Fruit fly (Drosophila melanogaster) whole organism, embryonic: ENCODE data around the gene Srg3.
A peak's percentile ranks its signal among the peaks of the same experiment; 100 is the strongest.

Source experiments
- Atf6 ChIP-seq: fragments of 200-800 bp; sonication (Bioruptor generic); IDR thresholded peaks from 2 replicates; pipeline ENCODE4 v1.3.6; 2022; ENCODE audit warnings: missing biosample characterization, missing genetic modification characterization
- CG10147 ChIP-seq: fragments of 200-800 bp; sonication (Bioruptor generic); optimal IDR thresholded peaks from 2 replicates; lab custom pipeline; 2019; ENCODE audit warnings: missing biosample characterization, mild to moderate bottlenecking, missing genetic modification characterization, moderate library complexity
- CG10366 ChIP-seq: fragments of 200-800 bp; sonication (Bioruptor generic); IDR thresholded peaks from 2 replicates; pipeline ENCODE4 v1.3.6; 2022; ENCODE audit warnings: missing biosample characterization, missing genetic modification characterization
- CG11456 ChIP-seq: fragments of 200-800 bp; sonication (Bioruptor generic); IDR thresholded peaks from 3 replicates; pipeline ENCODE4 v1.3.6; 2022; ENCODE audit warnings: missing biosample characterization, missing genetic modification characterization
- CG12299 ChIP-seq: fragments of 200-800 bp; sonication (Bioruptor generic); optimal IDR thresholded peaks from 2 replicates; lab custom pipeline; 2018; ENCODE audit warnings: missing biosample characterization, mild to moderate bottlenecking, missing genetic modification characterization
- CG12659 ChIP-seq: fragments of 200-800 bp; sonication (Bioruptor generic); optimal IDR thresholded peaks from 3 replicates; lab custom pipeline; 2017; ENCODE audit warnings: mild to moderate bottlenecking, missing biosample characterization, missing genetic modification reagents, missing genetic modification characterization
- CG13287 ChIP-seq: fragments of 200-800 bp; sonication (Bioruptor generic); IDR thresholded peaks from 2 replicates; pipeline ENCODE4 v1.3.6; 2022; ENCODE audit warnings: missing biosample characterization, missing genetic modification characterization; ENCODE audit not compliant: partially characterized antibody
- CG13424 ChIP-seq: fragments of 200-800 bp; sonication (Bioruptor generic); optimal IDR thresholded peaks from 2 replicates; lab custom pipeline; 2019; ENCODE audit warnings: missing biosample characterization, mild to moderate bottlenecking, missing genetic modification characterization, moderate library complexity
- CG15514 ChIP-seq: fragments of 200-800 bp; sonication (Bioruptor generic); optimal IDR thresholded peaks from 3 replicates; lab custom pipeline; 2017; ENCODE audit warnings: missing biosample characterization, missing genetic modification characterization, mild to moderate bottlenecking, moderate library complexity, missing genetic modification reagents
- CG15696 ChIP-seq: fragments of 200-800 bp; sonication (Bioruptor generic); optimal IDR thresholded peaks from 2 replicates; lab custom pipeline; 2019; ENCODE audit warnings: missing biosample characterization, mild to moderate bottlenecking, missing genetic modification characterization, moderate library complexity
- CG1603 ChIP-seq: fragments of 200-800 bp; sonication (Bioruptor generic); optimal IDR thresholded peaks from 2 replicates; lab custom pipeline; 2019; ENCODE audit warnings: missing biosample characterization, mild to moderate bottlenecking, missing genetic modification characterization, moderate library complexity
- CG16863 ChIP-seq: fragments of 200-800 bp; sonication (Bioruptor generic); optimal IDR thresholded peaks from 3 replicates; lab custom pipeline; 2016; ENCODE audit warnings: missing biosample characterization, missing genetic modification characterization
- CG17328 ChIP-seq: fragments of 200-800 bp; sonication (Bioruptor generic); IDR thresholded peaks from 2 replicates; pipeline ENCODE4 v1.3.6; 2022; ENCODE audit warnings: missing biosample characterization, missing genetic modification characterization
- CG2129 ChIP-seq: fragments of 200-800 bp; sonication (Bioruptor generic); IDR thresholded peaks from 2 replicates; pipeline ENCODE4 v1.3.6; 2022; ENCODE audit warnings: missing biosample characterization, missing genetic modification characterization; ENCODE audit not compliant: partially characterized antibody
- CG3726 ChIP-seq: fragments of 200-800 bp; sonication (Bioruptor generic); IDR thresholded peaks from 3 replicates; pipeline ENCODE4, ENCODE4 v1.3.6; 2022; ENCODE audit warnings: missing biosample characterization, missing genetic modification characterization
- CG3847 ChIP-seq: fragments of 200-800 bp; sonication (Bioruptor generic); IDR thresholded peaks from 2 replicates; pipeline ENCODE4 v1.3.6; 2022; ENCODE audit warnings: missing biosample characterization, missing genetic modification characterization
- CG3995 ChIP-seq: fragments of 200-800 bp; sonication (Bioruptor generic); optimal IDR thresholded peaks from 3 replicates; lab custom pipeline; 2016; ENCODE audit warnings: missing biosample characterization, missing genetic modification characterization
- CG4617 ChIP-seq: fragments of 200-800 bp; sonication (Bioruptor generic); optimal IDR thresholded peaks from 3 replicates; lab custom pipeline; 2016; ENCODE audit warnings: missing biosample characterization, missing genetic modification characterization, borderline replicate concordance
- CG5953 ChIP-seq: fragments of 200-800 bp; sonication (Bioruptor generic); IDR thresholded peaks from 2 replicates; pipeline ENCODE4 v1.3.6; 2022; ENCODE audit warnings: missing biosample characterization, missing genetic modification characterization
- CG8290 ChIP-seq, 3 experiments: fragments of 200-800 bp; sonication (Bioruptor generic); optimal IDR thresholded peaks; 2 replicates each; lab custom pipeline; 2016 to 2019; ENCODE audit warnings: missing biosample characterization in 3 of 3, missing genetic modification characterization in 3 of 3, mild to moderate bottlenecking in 2 of 3, moderate library complexity in 1 of 3
- CG8924 ChIP-seq: fragments of 200-800 bp; optimal IDR thresholded peaks from 3 replicates; lab custom pipeline; 2019; ENCODE audit warnings: missing biosample characterization, mild to moderate bottlenecking, missing genetic modification characterization, moderate library complexity
- CTCF ChIP-seq: fragments of 200-800 bp; sonication (Bioruptor generic); optimal IDR thresholded peaks from 2 replicates; lab custom pipeline; 2017; ENCODE audit warnings: missing biosample characterization, mild to moderate bottlenecking, missing genetic modification characterization, moderate library complexity
- CkIIα-i1 ChIP-seq: fragments of 200-800 bp; sonication (Bioruptor generic); IDR thresholded peaks from 2 replicates; pipeline ENCODE4 v1.3.6; 2022; ENCODE audit warnings: missing biosample characterization, missing genetic modification characterization
- Dbx ChIP-seq: fragments of 200-800 bp; sonication (Bioruptor generic); IDR thresholded peaks from 3 replicates; pipeline ENCODE4 v1.3.6; 2022; ENCODE audit warnings: missing biosample characterization, missing genetic modification characterization
- Gsc ChIP-seq: fragments of 200-800 bp; sonication (Bioruptor generic); IDR thresholded peaks from 2 replicates; pipeline ENCODE4 v1.3.6; 2022; ENCODE audit warnings: missing biosample characterization, missing genetic modification characterization
- H15 ChIP-seq: fragments of 200-800 bp; sonication (Bioruptor generic); IDR thresholded peaks from 3 replicates; pipeline ENCODE4 v1.3.6; 2022; ENCODE audit warnings: missing biosample characterization, missing genetic modification characterization
- HLH4C ChIP-seq: fragments of 200-800 bp; sonication (Bioruptor generic); IDR thresholded peaks from 3 replicates; pipeline ENCODE4 v1.3.6; 2022; ENCODE audit warnings: missing biosample characterization, missing genetic modification characterization; ENCODE audit not compliant: partially characterized antibody
- Optix ChIP-seq: fragments of 200-800 bp; sonication (Bioruptor generic); IDR thresholded peaks from 3 replicates; pipeline ENCODE4 v1.3.6; 2022; ENCODE audit warnings: missing biosample characterization, missing genetic modification characterization
- Taf1 ChIP-seq: fragments of 200-800 bp; sonication (Bioruptor generic); IDR thresholded peaks from 2 replicates; pipeline ENCODE4 v1.3.6; 2022; ENCODE audit warnings: missing biosample characterization, missing genetic modification characterization
- YL-1 ChIP-seq: fragments of 200-800 bp; sonication (Bioruptor generic); optimal IDR thresholded peaks from 3 replicates; lab custom pipeline; 2017; ENCODE audit warnings: missing biosample characterization, mild to moderate bottlenecking, missing genetic modification characterization
- ab ChIP-seq: fragments of 200-800 bp; sonication (Bioruptor generic); optimal IDR thresholded peaks from 2 replicates; lab custom pipeline; 2016; ENCODE audit warnings: missing biosample characterization, missing genetic modification characterization
- az2 ChIP-seq: fragments of 200-800 bp; sonication (Bioruptor generic); optimal IDR thresholded peaks from 3 replicates; lab custom pipeline; 2016; ENCODE audit warnings: missing biosample characterization, missing genetic modification characterization
- chinmo ChIP-seq: fragments of 200-800 bp; sonication (Bioruptor generic); IDR thresholded peaks from 4 replicates; pipeline ENCODE4 v1.3.6; 2022; ENCODE audit warnings: missing biosample characterization, missing genetic modification characterization; ENCODE audit not compliant: partially characterized antibody
- ewg ChIP-seq: fragments of 200-800 bp; sonication (Bioruptor generic); optimal IDR thresholded peaks from 3 replicates; lab custom pipeline; 2017; ENCODE audit warnings: mild to moderate bottlenecking, missing biosample characterization, missing genetic modification reagents, missing genetic modification characterization
- grau ChIP-seq: fragments of 200-800 bp; optimal IDR thresholded peaks from 3 replicates; lab custom pipeline; 2019; ENCODE audit warnings: missing biosample characterization, mild to moderate bottlenecking, missing genetic modification characterization, moderate library complexity
- gsb-n ChIP-seq: fragments of 200-800 bp; sonication (Bioruptor generic); optimal IDR thresholded peaks from 3 replicates; lab custom pipeline; 2018; ENCODE audit warnings: missing biosample characterization, mild to moderate bottlenecking, missing genetic modification characterization
- hb ChIP-seq: fragments of 200-800 bp; sonication (Bioruptor generic); IDR thresholded peaks from 3 replicates; pipeline ENCODE4 v1.3.6; 2022; ENCODE audit warnings: missing biosample characterization, missing genetic modification characterization; ENCODE audit not compliant: partially characterized antibody
- hkb ChIP-seq, 2 experiments: fragments of 200-800 bp in 1 of 2; fragments of >200 bp in 1 of 2; sonication (Bioruptor generic) in 1 of 2; IDR thresholded peaks in 1 of 2; optimal IDR thresholded peaks in 1 of 2; 2 replicates each; pipeline versions ENCODE4 v1.3.6 to Lab custom; 2017 to 2022; ENCODE audit warnings: missing biosample characterization in 1 of 2, missing genetic modification characterization in 1 of 2
- knrl ChIP-seq: fragments of 200-800 bp; sonication (Bioruptor generic); IDR thresholded peaks from 3 replicates; pipeline ENCODE4 v1.3.6; 2022; ENCODE audit warnings: missing biosample characterization, missing genetic modification characterization; ENCODE audit not compliant: partially characterized antibody
- lab ChIP-seq: fragments of 200-800 bp; sonication (Bioruptor generic); optimal IDR thresholded peaks from 3 replicates; lab custom pipeline; 2017; ENCODE audit warnings: missing biosample characterization, missing genetic modification characterization, mild to moderate bottlenecking, moderate library complexity, missing genetic modification reagents
- lilli ChIP-seq: fragments of 200-800 bp; sonication (Bioruptor generic); optimal IDR thresholded peaks from 3 replicates; lab custom pipeline; 2016; ENCODE audit warnings: missing biosample characterization, missing genetic modification characterization
- mirr ChIP-seq: fragments of 200-800 bp; sonication (Bioruptor generic); optimal IDR thresholded peaks from 3 replicates; lab custom pipeline; 2018; ENCODE audit warnings: missing biosample characterization, mild to moderate bottlenecking, missing genetic modification characterization
- nerfin-2 ChIP-seq: fragments of 200-800 bp; sonication (Bioruptor generic); IDR thresholded peaks from 2 replicates; pipeline ENCODE4 v1.3.6; 2022; ENCODE audit warnings: missing biosample characterization, missing genetic modification characterization; ENCODE audit not compliant: partially characterized antibody
- onecut ChIP-seq: fragments of 200-800 bp; sonication (Bioruptor generic); IDR thresholded peaks from 2 replicates; pipeline ENCODE4 v1.3.6; 2022; ENCODE audit warnings: missing biosample characterization, missing genetic modification characterization
- stwl ChIP-seq: fragments of 200-800 bp; sonication (Bioruptor generic); optimal IDR thresholded peaks from 3 replicates; lab custom pipeline; 2018; ENCODE audit warnings: missing biosample characterization, mild to moderate bottlenecking, missing genetic modification characterization, moderate library complexity
- tap ChIP-seq: fragments of 200-800 bp; optimal IDR thresholded peaks from 3 replicates; lab custom pipeline; 2019; ENCODE audit warnings: missing biosample characterization, mild to moderate bottlenecking, missing genetic modification characterization, moderate library complexity
- trem ChIP-seq: fragments of 200-800 bp; optimal IDR thresholded peaks from 3 replicates; lab custom pipeline; 2019; ENCODE audit warnings: missing biosample characterization, mild to moderate bottlenecking, missing genetic modification characterization, moderate library complexity
- unpg ChIP-seq: fragments of 200-800 bp; sonication (Bioruptor generic); optimal IDR thresholded peaks from 3 replicates; lab custom pipeline; 2018; ENCODE audit warnings: missing biosample characterization, mild to moderate bottlenecking, missing genetic modification characterization, moderate library complexity
- vfl ChIP-seq: fragments of 200-800 bp; sonication (Bioruptor generic); optimal IDR thresholded peaks from 2 replicates; lab custom pipeline; 2016; ENCODE audit warnings: missing biosample characterization, missing genetic modification characterization

The Srg3 gene

dm6 chr3L:9435315-9435714 lies 7.7 kb upstream of the Srg3 start, which contains the start of gene CG42526 (continued):
- TF ChIP-seq onecut (GFP tag; lab: Robert Waterston, UW): no peak
- peak; percentile 3 for TF ChIP-seq CG13424 (tag; lab: Kevin White, UChicago)
- TF ChIP-seq nerfin-2: no peak
- TF ChIP-seq CG10147 (GFP tag; lab: Kevin White, UChicago): peak; percentile 22
- no peak for TF ChIP-seq hkb (optimal IDR thresholded peaks at IDR 0.05; lab: Kevin White, UChicago)
- peak; percentile 28; the same call in 1 of the 2 replicates for TF ChIP-seq hkb (GFP tag; IDR thresholded peaks at IDR 0.05; lab: Robert Waterston, UW)
- no peak for TF ChIP-seq Gsc (GFP tag; lab: Robert Waterston, UW)
- peak; percentile 21 for TF ChIP-seq CG8924 (tag; lab: Kevin White, UChicago)
- TF ChIP-seq tap (tag; lab: Kevin White, UChicago): no peak
- peak; percentile 27 for TF ChIP-seq gsb-n (tag; lab: Kevin White, UChicago)
- peak; percentile 55 for TF ChIP-seq CG10366
- TF ChIP-seq ewg (GFP tag; lab: Kevin White, UChicago): peak; percentile 19
- peak; percentile 82 for TF ChIP-seq lilli (GFP tag; lab: Kevin White, UChicago)
- peak; percentile 53 for TF ChIP-seq grau
- peak; percentile 7; the same call in 1 of the 3 replicates for TF ChIP-seq knrl
- peak; percentile 83 for TF ChIP-seq CG13287 (GFP tag; lab: Robert Waterston, UW)
- peak; percentile 63; the same call in 1 of the 2 replicates for TF ChIP-seq Atf6
- TF ChIP-seq CG2129 (GFP tag; lab: Robert Waterston, UW): no peak
- TF ChIP-seq CTCF (GFP tag; lab: Kevin White, UChicago): peak; percentile 59
- no peak for TF ChIP-seq ab (GFP tag; lab: Kevin White, UChicago)
- TF ChIP-seq vfl (GFP tag; lab: Kevin White, UChicago): peak; percentile 61
- peak; percentile 34 for TF ChIP-seq CG16863 (GFP tag; lab: Kevin White, UChicago)
- TF ChIP-seq CG8290 (GFP tag; optimal IDR thresholded peaks at IDR 0.05; lab: Kevin White, UChicago): peak; percentile 29
- TF ChIP-seq CG8290 (tag; optimal IDR thresholded peaks at IDR 0.05; lab: Kevin White, UChicago): peak in 1 of 2 experiments; percentile 78
- 0 out of 3 replicates have a peak, but pooled peaks have one; percentile 31 for TF ChIP-seq hb (GFP tag; lab: Robert Waterston, UW)
- TF ChIP-seq CG3847 (GFP tag; lab: Robert Waterston, UW): peak; percentile 14; the same call in 1 of the 2 replicates
- TF ChIP-seq YL-1: peak; percentile 55
- TF ChIP-seq chinmo: 0 out of 4 replicates have a peak, but pooled peaks have one; percentile 5
- TF ChIP-seq Dbx (GFP tag; lab: Robert Waterston, UW): peak; percentile 39; the same call in 1 of the 3 replicates
- no peak for TF ChIP-seq CG5953 (GFP tag; lab: Robert Waterston, UW)
- TF ChIP-seq unpg (GFP tag; lab: Kevin White, UChicago): peak; percentile 43
- no peak; the same call in 1 of the 2 replicates for TF ChIP-seq Taf1 (GFP tag; lab: Robert Waterston, UW)
- TF ChIP-seq CG12299: peak; percentile 28
- TF ChIP-seq HLH4C (GFP tag; lab: Robert Waterston, UW): peak; percentile 25; the same call in 1 of the 3 replicates
- TF ChIP-seq CG15696 (tag; lab: Kevin White, UChicago): no peak
- peak; percentile 55 for TF ChIP-seq lab (GFP tag; lab: Kevin White, UChicago)
- TF ChIP-seq CG11456: 0 out of 3 replicates have a peak, but pooled peaks have one; percentile 47
- peak; percentile 75 for TF ChIP-seq stwl (tag; lab: Kevin White, UChicago)
- peak; percentile 82 for TF ChIP-seq CG15514
- TF ChIP-seq CG3726 (GFP tag; lab: Robert Waterston, UW): no peak
- TF ChIP-seq Optix (GFP tag; lab: Robert Waterston, UW): no peak
- no peak for TF ChIP-seq CkIIα-i1 (GFP tag; lab: Robert Waterston, UW)
- peak; percentile 46; the same call in 1 of the 2 replicates for TF ChIP-seq CG17328 (GFP tag; lab: Robert Waterston, UW)
- peak; percentile 59 for TF ChIP-seq CG1603 (tag; lab: Kevin White, UChicago)
- TF ChIP-seq CG12659 (GFP tag; lab: Kevin White, UChicago): peak; percentile 59
- peak; percentile 25 for TF ChIP-seq trem
- no peak for TF ChIP-seq mirr
- TF ChIP-seq CG4617 (GFP tag; lab: Kevin White, UChicago): peak; percentile 9
- peak; percentile 21 for TF ChIP-seq CG3995 (GFP tag; lab: Kevin White, UChicago)
- peak; percentile 34 for TF ChIP-seq az2 (GFP tag; lab: Kevin White, UChicago)
- no peak for TF ChIP-seq H15 (GFP tag; lab: Robert Waterston, UW)
